4 fruit fly cellular contexts compared by ENCODE assay signal in the genomic region with DNA sequence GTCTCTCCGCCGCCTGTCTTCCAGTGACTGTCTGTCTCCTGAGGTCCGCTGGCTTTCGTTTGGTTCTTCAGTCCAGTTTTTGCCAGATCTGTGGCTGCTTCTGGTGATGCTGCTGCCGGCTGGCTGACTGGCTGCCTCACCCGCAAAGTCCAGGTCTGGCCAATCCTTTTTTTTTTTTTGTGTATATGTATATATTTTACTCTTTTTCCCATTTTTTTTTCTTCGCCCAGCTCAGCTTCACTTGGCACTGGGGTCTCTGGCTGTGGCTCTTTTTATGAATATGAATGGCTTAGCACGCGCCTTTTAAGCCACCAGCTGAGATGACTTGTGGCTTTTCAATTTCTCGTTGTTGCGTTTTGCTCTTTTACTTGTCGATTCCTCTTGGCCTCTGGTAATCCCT.
TF ChIP-seq lines count a peak whose summit lies in the region.

No protein-coding gene starts in this region.

- TF ChIP-seq CTCF in whole organism, embryonic (GFP tag; optimal IDR thresholded peaks at IDR 0.05; lab: Kevin White, UChicago): no peak

TF ChIP-seq in whole organism, embryonic, 481 proteins besides CTCF, POLR2A, EP300 and RAD21:
- no peak for TF ChIP-seq CG2120 (GFP tag; optimal IDR thresholded peaks at IDR 0.05; lab: Kevin White, UChicago)
- no peak for TF ChIP-seq Hr78 (GFP tag; optimal IDR thresholded peaks at IDR 0.05; lab: Kevin White, UChicago)
- TF ChIP-seq da (GFP tag; optimal IDR thresholded peaks at IDR 0.05; lab: Kevin White, UChicago): no peak
- no peak for TF ChIP-seq Dp (GFP tag; optimal IDR thresholded peaks at IDR 0.05; lab: Kevin White, UChicago)
- TF ChIP-seq CG4617 (GFP tag; optimal IDR thresholded peaks at IDR 0.05; lab: Kevin White, UChicago; ENCODE audit: borderline replicate concordance): no peak
- peak; percentile 88 for TF ChIP-seq nom (GFP tag; optimal IDR thresholded peaks at IDR 0.05; lab: Kevin White, UChicago)
- peak in 1 of 2 experiments; percentile 49 for TF ChIP-seq bsh (GFP tag; optimal IDR thresholded peaks at IDR 0.05; lab: Kevin White, UChicago)
- TF ChIP-seq Ets65A (GFP tag; lab: Kevin White, UChicago): peak; percentile 54
- TF ChIP-seq Sox102F (GFP tag; optimal IDR thresholded peaks at IDR 0.05; lab: Kevin White, UChicago): no peak

TF ChIP-seq in whole organism, prepupa, 60 proteins besides CTCF, POLR2A, EP300 and RAD21 (continues in another document):
- peak; percentile 4 for TF ChIP-seq CG1621 (tag; optimal IDR thresholded peaks at IDR 0.05; lab: Kevin White, UChicago)
- TF ChIP-seq pdm3 (GFP tag; optimal IDR thresholded peaks at IDR 0.05; lab: Kevin White, UChicago): no peak
- TF ChIP-seq fd59A (GFP tag; optimal IDR thresholded peaks at IDR 0.05; lab: Kevin White, UChicago): peak; percentile 1
- peak; percentile 10 for TF ChIP-seq CG6276 (GFP tag; optimal IDR thresholded peaks at IDR 0.05; lab: Kevin White, UChicago)
- peak; percentile 1 for TF ChIP-seq CG8632 (GFP tag; optimal IDR thresholded peaks at IDR 0.05; lab: Kevin White, UChicago)
- TF ChIP-seq CG6792 (GFP tag; optimal IDR thresholded peaks at IDR 0.05; lab: Kevin White, UChicago): no peak
- no peak for TF ChIP-seq vri (GFP tag; optimal IDR thresholded peaks at IDR 0.05; lab: Kevin White, UChicago)
- TF ChIP-seq CG11902 (GFP tag; optimal IDR thresholded peaks at IDR 0.05; lab: Kevin White, UChicago): no peak
- TF ChIP-seq CG11762 (GFP tag; optimal IDR thresholded peaks at IDR 0.05; lab: Kevin White, UChicago; ENCODE audit: insufficient read depth): no peak
- peak; percentile 6 for TF ChIP-seq CG34406 (GFP tag; optimal IDR thresholded peaks at IDR 0.05; lab: Kevin White, UChicago)
- TF ChIP-seq Met (GFP tag; optimal IDR thresholded peaks at IDR 0.05; lab: Kevin White, UChicago): no peak
- TF ChIP-seq cyc (GFP tag; optimal IDR thresholded peaks at IDR 0.05; lab: Kevin White, UChicago): no peak
- no peak for TF ChIP-seq Gug (GFP tag; IDR thresholded peaks at IDR 0.05; lab: Robert Waterston, UW)
- TF ChIP-seq acj6 (GFP tag; optimal IDR thresholded peaks at IDR 0.05; lab: Kevin White, UChicago): no peak
- no peak for TF ChIP-seq fkh (GFP tag; optimal IDR thresholded peaks at IDR 0.05; lab: Kevin White, UChicago)
- no peak for TF ChIP-seq salr (GFP tag; optimal IDR thresholded peaks at IDR 0.05; lab: Kevin White, UChicago)
- no peak for TF ChIP-seq CG10669 (GFP tag; optimal IDR thresholded peaks at IDR 0.05; lab: Kevin White, UChicago)
- TF ChIP-seq dsx (GFP tag; optimal IDR thresholded peaks at IDR 0.05; lab: Kevin White, UChicago; ENCODE audit: poor library complexity, severe bottlenecking): peak; percentile 46
- peak; percentile 40; the same call in 1 of the 2 replicates for TF ChIP-seq CG15336 (GFP tag; IDR thresholded peaks at IDR 0.05; lab: Robert Waterston, UW)
- TF ChIP-seq spab (GFP tag; optimal IDR thresholded peaks at IDR 0.05; lab: Kevin White, UChicago): peak; percentile 67
- peak; percentile 82 for TF ChIP-seq CG6163 (GFP tag; IDR thresholded peaks at IDR 0.05; lab: Robert Waterston, UW)
- TF ChIP-seq Eip78C (GFP tag; lab: Kevin White, UChicago): peak; percentile 54
- TF ChIP-seq CG4318 (GFP tag; optimal IDR thresholded peaks at IDR 0.05; lab: Kevin White, UChicago): no peak
- peak; percentile 72 for TF ChIP-seq CG6808 (GFP tag; optimal IDR thresholded peaks at IDR 0.05; lab: Kevin White, UChicago)
- TF ChIP-seq ss (GFP tag; optimal IDR thresholded peaks at IDR 0.05; lab: Kevin White, UChicago): peak; percentile 63 to 90
- peak; percentile 56; the same call in 1 of the 3 replicates for TF ChIP-seq CG8119 (GFP tag; IDR thresholded peaks at IDR 0.05; lab: Robert Waterston, UW)

TF ChIP-seq in whole organism, pupa, 21 proteins besides CTCF, POLR2A, EP300 and RAD21:
- TF ChIP-seq rn (GFP tag; IDR thresholded peaks at IDR 0.05; lab: Robert Waterston, UW) (no peak), Pif1B (GFP tag; optimal IDR thresholded peaks at IDR 0.05; lab: Kevin White, UChicago) (peak; percentile 18), CG15710 (tag; optimal IDR thresholded peaks at IDR 0.05; lab: Kevin White, UChicago) (peak; percentile 50), CG10348 (GFP tag; IDR thresholded peaks at IDR 0.05; lab: Robert Waterston, UW) (no peak), CG9948 (tag; optimal IDR thresholded peaks at IDR 0.05; lab: Kevin White, UChicago) (no peak), Snoo (tag; optimal IDR thresholded peaks at IDR 0.05; lab: Kevin White, UChicago) (no peak), Pif1A (GFP tag; optimal IDR thresholded peaks at IDR 0.05; lab: Kevin White, UChicago) (no peak), CG17806 (tag; optimal IDR thresholded peaks at IDR 0.05; lab: Kevin White, UChicago) (peak; percentile 21), fd96Ca (GFP tag; IDR thresholded peaks at IDR 0.05; lab: Robert Waterston, UW) (no peak), CG12605 (GFP tag; IDR thresholded peaks at IDR 0.05; lab: Robert Waterston, UW) (no peak), EcR (GFP tag; optimal IDR thresholded peaks at IDR 0.05; lab: Kevin White, UChicago) (peak; percentile 21), CG34367 (tag; optimal IDR thresholded peaks at IDR 0.05; lab: Kevin White, UChicago) (peak; percentile 9), Ets98B (GFP tag; IDR thresholded peaks at IDR 0.05; lab: Robert Waterston, UW) (no peak), CG8159 (tag; optimal IDR thresholded peaks at IDR 0.05; lab: Kevin White, UChicago) (peak; percentile 44), gl (tag; optimal IDR thresholded peaks at IDR 0.05; lab: Kevin White, UChicago) (peak; percentile 60), CG32121 (GFP tag; IDR thresholded peaks at IDR 0.05; lab: Robert Waterston, UW) (no peak), CG14655 (GFP tag; optimal IDR thresholded peaks at IDR 0.05; lab: Kevin White, UChicago) (peak; percentile 5), D1 (tag; optimal IDR thresholded peaks at IDR 0.05; lab: Kevin White, UChicago) (no peak), CG13204 (GFP tag; optimal IDR thresholded peaks at IDR 0.05; lab: Kevin White, UChicago) (peak; percentile 76), CG4496 (GFP tag; IDR thresholded peaks at IDR 0.05; lab: Robert Waterston, UW) (peak; percentile 69; the same call in 2 of the 3 replicates), CG8301 (tag; optimal IDR thresholded peaks at IDR 0.05; lab: Kevin White, UChicago) (no peak)

TF ChIP-seq in whole organism, wandering third instar larva, 38 proteins besides CTCF, POLR2A, EP300 and RAD21:
- TF ChIP-seq foxo (GFP tag; optimal IDR thresholded peaks at IDR 0.05; lab: Kevin White, UChicago): no peak
- TF ChIP-seq fru (GFP tag; optimal IDR thresholded peaks at IDR 0.05; lab: Kevin White, UChicago): peak; percentile 6
- TF ChIP-seq pan (optimal IDR thresholded peaks at IDR 0.05; lab: Kevin White, UChicago): no peak

Comparison
In these comparisons a context has a peak if more than half of its experiments do, and no peak if none do; other contexts are left out.
1. Of the 7 proteins assayed by ChIP-seq in both whole organism, embryonic and whole organism, prepupa: peak only in whole organism, embryonic: none; only in whole organism, prepupa: CG16779, CG6854 and Lpt; in both: none; in neither: 4.